Worm (Caenorhabditis elegans) whole organism, L1 larva: ENCODE measurements around the gene prde-1.

ENCODE experiments used
- dpl-1 ChIP-seq, 3 experiments: fragments of 150-350 bp in 2 of 3; sonication (generic microtip) in 1 of 3; optimal IDR thresholded peaks; 2 replicates each; lab custom pipeline; 2014 to 2017; ENCODE audit warnings: missing biosample characterization in 3 of 3, missing genetic modification characterization in 3 of 3, missing genetic modification reagents in 3 of 3
- elt-2 ChIP-seq: sonication (generic microtip); optimal IDR thresholded peaks from 2 replicates; lab custom pipeline; 2016; ENCODE audit warnings: missing genetic modification characterization, mild to moderate bottlenecking, inconsistent platforms, missing compliant biosample characterization, missing genetic modification reagents
- nhr-237 ChIP-seq: fragments of 150-350 bp; optimal IDR thresholded peaks from 2 replicates; lab custom pipeline; 2014; ENCODE audit warnings: missing biosample characterization, missing genetic modification characterization
- nhr-76 ChIP-seq: sonication (generic microtip); optimal IDR thresholded peaks from 2 replicates; lab custom pipeline; 2017; ENCODE audit warnings: missing biosample characterization, missing genetic modification characterization
- zag-1 ChIP-seq: fragments of 150-350 bp; optimal IDR thresholded peaks from 2 replicates; lab custom pipeline; 2014; ENCODE audit warnings: missing biosample characterization, missing genetic modification characterization
- ztf-11 ChIP-seq, 2 experiments: sonication (generic microtip); optimal IDR thresholded peaks; 2 replicates each; lab custom pipeline; 2016 to 2017; ENCODE audit warnings: missing genetic modification characterization in 2 of 2, missing biosample characterization in 1 of 2, missing compliant biosample characterization in 1 of 2

- TF ChIP-seq dpl-1 (GFP tag; optimal IDR thresholded peaks at IDR 0.05; lab: Kevin White, UChicago) (no peak), elt-2 (peak; percentile 70), nhr-76 (no peak), ztf-11 (tag; optimal IDR thresholded peaks at IDR 0.05; lab: Kevin White, UChicago) (no peak), nhr-237 (tag; lab: Kevin White, UChicago) (no peak), zag-1 (tag; lab: Kevin White, UChicago) (no peak)
These were observed 4.9 kb upstream of the prde-1 start, which contains the start of gene F21A3.11 for ce11 chrV:15533096-15533495.
